Worm (Caenorhabditis elegans): ENCODE data around the gene F36A4.5.

The F36A4.5 gene

DNA sequence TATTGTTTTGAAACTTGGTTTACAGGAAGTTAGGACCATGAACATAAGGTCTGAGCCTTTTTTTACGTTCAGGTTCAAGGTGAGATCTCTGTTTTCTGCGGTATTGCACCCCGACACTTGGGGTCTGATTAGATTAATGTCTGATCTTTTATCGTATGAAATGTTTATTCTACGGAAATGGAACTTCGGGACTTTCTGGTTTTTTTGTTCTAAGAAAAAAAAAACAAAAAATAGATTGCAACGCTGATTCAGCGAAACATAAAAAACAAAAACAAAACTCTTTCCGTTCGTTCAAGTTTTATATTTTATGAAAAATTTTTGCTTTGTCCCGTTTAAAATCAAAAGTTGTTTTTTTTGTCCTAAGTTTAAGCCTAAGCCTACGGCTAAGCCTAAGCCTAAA, at the start of gene F36A4.5:
F36A4.5 (plus strand) TSS at position 301 of the 400 bp plus-strand sequence.
- TF ChIP-seq C08G9.2 (tag; optimal IDR thresholded peaks at IDR 0.05) = no peak
- TF ChIP-seq ets-4 (tag; optimal IDR thresholded peaks at IDR 0.05) = no peak
- TF ChIP-seq mec-3 (tag; optimal IDR thresholded peaks at IDR 0.05; ENCODE audit: borderline replicate concordance) = no peak
- TF ChIP-seq ceh-14 (tag; optimal IDR thresholded peaks at IDR 0.05) = no peak
- TF ChIP-seq ceh-18 (tag; optimal IDR thresholded peaks at IDR 0.05) = no peak
- TF ChIP-seq ceh-6 (GFP tag; optimal IDR thresholded peaks at IDR 0.05) = no peak
- no peak for TF ChIP-seq unc-86 (tag; optimal IDR thresholded peaks at IDR 0.05)
- no peak for TF ChIP-seq npax-4 (tag; optimal IDR thresholded peaks at IDR 0.05)
- TF ChIP-seq rnt-1 (tag; optimal IDR thresholded peaks at IDR 0.05) = no peak

DNA sequence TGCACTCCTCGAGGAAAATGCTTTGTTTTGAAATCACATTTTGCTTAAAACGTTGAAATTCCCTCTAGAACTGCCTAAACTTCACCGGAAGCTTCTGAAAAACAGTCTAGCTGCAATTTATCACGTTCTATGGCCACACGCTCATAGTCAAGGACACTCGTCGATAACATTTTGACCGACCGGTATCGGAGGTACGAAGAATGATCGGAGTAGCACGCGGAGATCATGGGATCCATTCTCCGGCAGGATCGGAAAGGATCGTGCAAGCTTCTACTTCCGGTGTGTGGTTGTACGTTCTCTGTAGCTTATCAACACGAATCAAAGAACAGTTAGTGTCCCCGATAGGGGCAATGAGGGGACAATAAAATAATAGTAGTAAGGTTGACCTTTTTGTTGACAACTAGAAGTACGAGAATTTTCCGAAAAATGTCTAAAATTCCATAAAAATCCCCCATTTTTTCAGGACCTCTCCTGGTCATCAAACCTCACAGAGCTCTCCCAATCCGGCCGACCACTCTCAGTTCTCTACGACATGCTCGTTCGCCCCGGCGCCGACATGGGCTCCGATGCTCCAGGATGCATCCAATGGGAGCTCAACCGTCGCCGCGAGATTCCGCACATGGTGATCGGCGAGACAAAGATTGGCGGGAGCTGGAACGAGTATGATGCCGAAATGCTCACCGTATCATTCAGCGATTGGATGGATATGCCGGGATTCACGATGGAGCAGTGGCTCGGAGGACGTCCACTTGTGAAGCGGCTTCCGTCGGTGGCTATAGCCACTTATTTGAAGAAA, 49.0 kb upstream of the F36A4.5 start:
- TF ChIP-seq che-1 (tag; optimal IDR thresholded peaks at IDR 0.05) (no peak), madf-2 (tag; optimal IDR thresholded peaks at IDR 0.05) (no peak), hlh-6 (tag; optimal IDR thresholded peaks at IDR 0.05) (no peak), sox-2 (GFP tag; IDR thresholded peaks at IDR 0.05) (no peak), nhr-11 (tag; optimal IDR thresholded peaks at IDR 0.05) (no peak), hlh-30 (tag; optimal IDR thresholded peaks at IDR 0.05; ENCODE audit: insufficient read depth) (no peak), ahr-1 (tag; optimal IDR thresholded peaks at IDR 0.05) (no peak), ceh-14 (tag; optimal IDR thresholded peaks at IDR 0.05) (no peak), pqm-1 (tag; optimal IDR thresholded peaks at IDR 0.05) (no peak)

DNA sequence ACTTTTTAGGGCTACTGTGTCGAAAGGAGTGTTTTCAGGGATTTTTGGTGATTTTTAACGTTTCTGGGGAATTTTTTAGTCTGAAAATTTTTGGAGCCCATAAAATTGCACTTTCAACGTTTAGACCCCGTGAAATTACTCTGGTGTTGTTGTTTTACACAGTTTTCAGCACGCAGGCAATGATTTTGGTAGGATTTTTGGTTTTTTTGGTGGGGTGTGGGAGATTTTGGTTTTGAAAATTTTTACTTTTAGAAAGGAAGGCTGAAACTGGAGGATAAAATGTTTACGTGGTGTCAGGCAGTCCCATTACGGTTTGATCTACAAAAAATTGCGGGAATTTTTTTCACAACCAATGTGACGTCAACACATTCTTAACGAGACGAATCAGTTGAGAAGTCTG, 47.0 kb upstream of the F36A4.5 start:
- TF ChIP-seq hlh-8 (tag; optimal IDR thresholded peaks at IDR 0.05) (no peak), lim-6 (tag; optimal IDR thresholded peaks at IDR 0.05) (no peak), ahr-1 (tag; optimal IDR thresholded peaks at IDR 0.05) (no peak), pros-1 (tag; optimal IDR thresholded peaks at IDR 0.05) (no peak), che-1 (tag; optimal IDR thresholded peaks at IDR 0.05) (no peak), fkh-10 (GFP tag; optimal IDR thresholded peaks at IDR 0.05) (no peak), odd-2 (tag; optimal IDR thresholded peaks at IDR 0.05) (no peak), lin-11 (tag; optimal IDR thresholded peaks at IDR 0.05) (no peak), pat-9 (tag; optimal IDR thresholded peaks at IDR 0.05) (no peak), sdc-2 (tag; optimal IDR thresholded peaks at IDR 0.05) (no peak), pax-1 (tag; optimal IDR thresholded peaks at IDR 0.05) (no peak), hlh-30 (tag; optimal IDR thresholded peaks at IDR 0.05; ENCODE audit: insufficient read depth) (no peak), hlh-13 (GFP tag; optimal IDR thresholded peaks at IDR 0.05) (no peak), pqm-1 (tag; optimal IDR thresholded peaks at IDR 0.05) (no peak)

DNA sequence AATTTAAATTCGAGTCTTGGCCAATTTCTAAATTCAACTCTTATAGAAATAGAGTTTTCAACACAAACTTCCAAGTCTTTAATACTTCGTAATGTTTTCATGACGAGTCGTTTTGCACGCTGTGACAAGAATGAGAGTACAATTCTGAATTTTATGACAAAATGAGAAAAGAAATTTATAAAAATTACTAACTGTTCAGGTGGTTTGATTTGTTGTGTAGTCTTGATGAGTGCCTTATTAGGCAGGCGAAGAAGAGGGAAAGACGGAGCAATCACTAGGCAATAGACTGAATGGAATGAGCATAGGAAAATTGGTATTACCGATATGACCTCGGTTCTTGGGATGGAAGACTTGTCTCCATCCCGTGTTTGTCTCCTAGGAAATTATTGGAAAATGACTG, 45.3 kb upstream of the F36A4.5 start, which contains the start of gene F30B5.11:
F30B5.11 (minus strand) TSS at position 101 of the 400 bp plus-strand sequence.
- TF ChIP-seq ceh-31 (tag; optimal IDR thresholded peaks at IDR 0.05) = no peak
- TF ChIP-seq pag-3 (tag; optimal IDR thresholded peaks at IDR 0.05; ENCODE audit: borderline replicate concordance) = no peak
- TF ChIP-seq ceh-14 (tag; optimal IDR thresholded peaks at IDR 0.05) = no peak
- no peak for TF ChIP-seq npax-4 (tag; optimal IDR thresholded peaks at IDR 0.05)
- no peak for TF ChIP-seq fkh-6 (tag; optimal IDR thresholded peaks at IDR 0.05)
- TF ChIP-seq ceh-19 (GFP tag; optimal IDR thresholded peaks at IDR 0.05) = no peak
- no peak for TF ChIP-seq dmd-4 (tag; optimal IDR thresholded peaks at IDR 0.05; ENCODE audit: borderline replicate concordance)
- TF ChIP-seq ceh-2 (tag; optimal IDR thresholded peaks at IDR 0.05) = no peak
- no peak for TF ChIP-seq hlh-13 (GFP tag; optimal IDR thresholded peaks at IDR 0.05)
- no peak for TF ChIP-seq lim-6 (tag; optimal IDR thresholded peaks at IDR 0.05)
- no peak for TF ChIP-seq tbx-7 (tag; optimal IDR thresholded peaks at IDR 0.05)
- TF ChIP-seq pat-9 (tag; optimal IDR thresholded peaks at IDR 0.05) = no peak
- TF ChIP-seq ets-4 (tag; optimal IDR thresholded peaks at IDR 0.05) = no peak
- TF ChIP-seq ahr-1 (tag; optimal IDR thresholded peaks at IDR 0.05) = no peak

Measured in whole organism, late embryonic.